Worm (Caenorhabditis elegans) whole organism, late embryonic: ENCODE results near the gene C09G9.5.

Source experiments
- C08G9.2 ChIP-seq: sonication (generic microtip); optimal IDR thresholded peaks from 2 replicates; lab custom pipeline; 2016; ENCODE audit warnings: mild to moderate bottlenecking, missing genetic modification characterization, moderate library complexity, missing compliant biosample characterization
- C38D4.7 ChIP-seq: fragments of 200-800 bp; sonication (Bioruptor generic); optimal IDR thresholded peaks from 2 replicates; lab custom pipeline; 2018; ENCODE audit warnings: mild to moderate bottlenecking, missing genetic modification characterization, moderate library complexity, missing compliant biosample characterization
- F13H6.1 ChIP-seq: sonication (generic microtip); optimal IDR thresholded peaks from 2 replicates; lab custom pipeline; 2016; ENCODE audit warnings: missing genetic modification characterization, missing compliant biosample characterization
- T23F11.4 ChIP-seq: fragments of 200-800 bp; sonication (Bioruptor generic); optimal IDR thresholded peaks from 2 replicates; lab custom pipeline; 2018; ENCODE audit warnings: mild to moderate bottlenecking, missing genetic modification characterization, missing compliant biosample characterization
- ceh-18 ChIP-seq: sonication (generic microtip); optimal IDR thresholded peaks from 2 replicates; lab custom pipeline; 2016; ENCODE audit warnings: missing genetic modification characterization, missing compliant biosample characterization
- ceh-19 ChIP-seq: fragments of 200-800 bp; sonication (Bioruptor generic); optimal IDR thresholded peaks from 2 replicates; lab custom pipeline; 2018; ENCODE audit warnings: mild to moderate bottlenecking, missing genetic modification characterization, missing compliant biosample characterization
- ceh-22 ChIP-seq: sonication (generic microtip); optimal IDR thresholded peaks from 2 replicates; lab custom pipeline; 2017; ENCODE audit warnings: missing biosample characterization, missing genetic modification characterization
- ceh-31 ChIP-seq: sonication (generic microtip); optimal IDR thresholded peaks from 2 replicates; lab custom pipeline; 2016; ENCODE audit warnings: missing genetic modification characterization, missing compliant biosample characterization
- ceh-45 ChIP-seq: fragments of 200-800 bp; sonication (Bioruptor generic); IDR thresholded peaks from 2 replicates; pipeline ENCODE4 v1.3.6; 2022; ENCODE audit warnings: missing genetic modification reagents, missing genetic modification characterization, missing compliant biosample characterization
- ceh-48 ChIP-seq: sonication (generic microtip); optimal IDR thresholded peaks from 2 replicates; lab custom pipeline; 2016; ENCODE audit warnings: missing genetic modification characterization, inconsistent platforms, missing compliant biosample characterization
- ceh-6 ChIP-seq: fragments of 200-800 bp; sonication (Bioruptor generic); optimal IDR thresholded peaks from 2 replicates; lab custom pipeline; 2018; ENCODE audit warnings: mild to moderate bottlenecking, missing genetic modification characterization, missing compliant biosample characterization
- che-1 ChIP-seq: sonication (generic microtip); optimal IDR thresholded peaks from 2 replicates; lab custom pipeline; 2016; ENCODE audit warnings: mild to moderate bottlenecking, missing genetic modification characterization, missing compliant biosample characterization
- dve-1 ChIP-seq: sonication (generic microtip); optimal IDR thresholded peaks from 2 replicates; lab custom pipeline; 2017; ENCODE audit warnings: antibody characterized with exemption, mild to moderate bottlenecking, missing genetic modification characterization, missing compliant biosample characterization
- elt-2 ChIP-seq: sonication (generic microtip); optimal IDR thresholded peaks from 2 replicates; lab custom pipeline; 2016; ENCODE audit warnings: missing genetic modification reagents, missing genetic modification characterization, missing compliant biosample characterization
- elt-4 ChIP-seq: sonication (generic microtip); optimal IDR thresholded peaks from 2 replicates; lab custom pipeline; 2016; ENCODE audit warnings: missing genetic modification characterization, missing compliant biosample characterization
- ets-4 ChIP-seq: sonication (generic microtip); optimal IDR thresholded peaks from 2 replicates; lab custom pipeline; 2016; ENCODE audit warnings: missing genetic modification characterization, missing compliant biosample characterization
- eyg-1 ChIP-seq: sonication (generic microtip); optimal IDR thresholded peaks from 2 replicates; lab custom pipeline; 2016; ENCODE audit warnings: missing genotype, missing genetic modification characterization, missing compliant biosample characterization
- gmeb-2 ChIP-seq: sonication (generic microtip); optimal IDR thresholded peaks from 2 replicates; lab custom pipeline; 2016; ENCODE audit warnings: missing genetic modification characterization, inconsistent platforms, missing compliant biosample characterization
- hlh-13 ChIP-seq: fragments of 200-800 bp; sonication (Bioruptor generic); optimal IDR thresholded peaks from 2 replicates; lab custom pipeline; 2018; ENCODE audit warnings: mild to moderate bottlenecking, missing genetic modification characterization, missing compliant biosample characterization
- hlh-8 ChIP-seq: sonication (generic microtip); optimal IDR thresholded peaks from 2 replicates; lab custom pipeline; 2016; ENCODE audit warnings: missing genotype, missing genetic modification characterization, missing compliant biosample characterization
- mec-3 ChIP-seq: sonication (generic microtip); optimal IDR thresholded peaks from 2 replicates; lab custom pipeline; 2016; ENCODE audit warnings: borderline replicate concordance, missing genetic modification characterization, missing compliant biosample characterization
- nhr-11 ChIP-seq: fragments of 150-350 bp; optimal IDR thresholded peaks from 2 replicates; lab custom pipeline; 2014; ENCODE audit warnings: missing biosample characterization, missing genetic modification characterization
- nhr-232 ChIP-seq: sonication (generic microtip); optimal IDR thresholded peaks from 2 replicates; lab custom pipeline; 2016; ENCODE audit warnings: missing genetic modification characterization, missing compliant biosample characterization
- npax-4 ChIP-seq: sonication (generic microtip); optimal IDR thresholded peaks from 2 replicates; lab custom pipeline; 2016; ENCODE audit warnings: missing genetic modification characterization, missing compliant biosample characterization
- pat-9 ChIP-seq: fragments of 200-800 bp; sonication (Bioruptor generic); optimal IDR thresholded peaks from 2 replicates; lab custom pipeline; 2018; ENCODE audit warnings: mild to moderate bottlenecking, missing genetic modification characterization, moderate library complexity, missing compliant biosample characterization
- pax-1 ChIP-seq: fragments of 150-350 bp; optimal IDR thresholded peaks from 2 replicates; lab custom pipeline; 2014; ENCODE audit warnings: missing biosample characterization, missing genetic modification characterization
- rnt-1 ChIP-seq: sonication (generic microtip); optimal IDR thresholded peaks from 2 replicates; lab custom pipeline; 2016; ENCODE audit warnings: missing genetic modification characterization, missing compliant biosample characterization
- sox-4 ChIP-seq: sonication (generic microtip); optimal IDR thresholded peaks from 2 replicates; lab custom pipeline; 2017; ENCODE audit warnings: mild to moderate bottlenecking, missing genetic modification characterization, inconsistent platforms, missing compliant biosample characterization
- tbx-7 ChIP-seq: sonication (generic microtip); optimal IDR thresholded peaks from 2 replicates; lab custom pipeline; 2016; ENCODE audit warnings: missing genotype, missing genetic modification characterization, missing compliant biosample characterization
- unc-3 ChIP-seq, 2 experiments: fragments of 200-800 bp in 1 of 2; sonication (Bioruptor generic) in 1 of 2; sonication (generic microtip) in 1 of 2; conservative IDR thresholded peaks in 1 of 2; optimal IDR thresholded peaks in 1 of 2; 2 replicates each; pipeline versions ENCODE4 v1.3.6 to Lab custom; 2016 to 2022; ENCODE audit warnings: missing compliant biosample characterization in 2 of 2, missing genetic modification characterization in 2 of 2, missing genetic modification reagents in 1 of 2
- unc-55 ChIP-seq: sonication (generic microtip); optimal IDR thresholded peaks from 2 replicates; lab custom pipeline; 2017; ENCODE audit warnings: missing biosample characterization, missing genetic modification reagents, missing genetic modification characterization
- unc-86 ChIP-seq: sonication (generic microtip); optimal IDR thresholded peaks from 2 replicates; lab custom pipeline; 2016; ENCODE audit warnings: missing genetic modification characterization, missing compliant biosample characterization
- zip-5 ChIP-seq: sonication (generic microtip); optimal IDR thresholded peaks from 2 replicates; lab custom pipeline; 2016; ENCODE audit warnings: missing genetic modification characterization, missing compliant biosample characterization
- ztf-16 ChIP-seq: sonication (generic microtip); optimal IDR thresholded peaks from 2 replicates; lab custom pipeline; 2017; ENCODE audit warnings: missing genetic modification characterization, missing compliant biosample characterization

C09G9.5 gene

ce11 chrIV:8901346-8901745, 15.0 kb downstream of the C09G9.5 start, which contains the start of gene C27B7.5:
Gene C27B7.5, plus strand, starts transcription at chrIV:8901646.
- TF ChIP-seq mec-3 (tag; lab: Kevin White, UChicago) (no peak), ceh-31 (tag; lab: Kevin White, UChicago) (no peak), pat-9 (tag; lab: Kevin White, UChicago) (no peak), C38D4.7 (no peak)

- TF ChIP-seq dve-1 (tag; lab: Kevin White, UChicago) (no peak), unc-55 (peak; percentile 69), ceh-19 (GFP tag; lab: Kevin White, UChicago) (no peak), nhr-11 (tag; lab: Kevin White, UChicago) (no peak), ceh-6 (GFP tag; lab: Kevin White, UChicago) (no peak)
Measured at ce11 chrIV:8906164-8906563, 19.8 kb downstream of the C09G9.5 start, which contains the start of gene C27B7.6. Gene C27B7.6, minus strand, starts transcription at chrIV:8906345.

- TF ChIP-seq ets-4 (tag; lab: Kevin White, UChicago) (no peak), npax-4 (tag; lab: Kevin White, UChicago) (no peak), ceh-48 (tag; lab: Kevin White, UChicago) (no peak), unc-86 (no peak), nhr-232 (tag; lab: Kevin White, UChicago) (no peak), sox-4 (tag; lab: Kevin White, UChicago) (no peak), zip-5 (tag; lab: Kevin White, UChicago) (no peak), T23F11.4 (GFP tag; lab: Kevin White, UChicago) (no peak), gmeb-2 (no peak), ceh-31 (tag; lab: Kevin White, UChicago) (no peak), ztf-16 (tag; lab: Kevin White, UChicago) (no peak), tbx-7 (tag; lab: Kevin White, UChicago) (no peak), che-1 (no peak), elt-4 (tag; lab: Kevin White, UChicago) (no peak), rnt-1 (tag; lab: Kevin White, UChicago) (no peak), ceh-18 (tag; lab: Kevin White, UChicago) (no peak), ceh-22 (no peak)
Measured at ce11 chrIV:8906743-8907142, 20.4 kb downstream of the C09G9.5 start, which contains the start of gene C27B7.7. Gene C27B7.7, plus strand, starts transcription at chrIV:8907043.

- no peak for TF ChIP-seq eyg-1 (tag; lab: Kevin White, UChicago)
- TF ChIP-seq ceh-45 (GFP tag; lab: Robert Waterston, UW), result no peak
- no peak for TF ChIP-seq rnt-1 (tag; lab: Kevin White, UChicago)
- TF ChIP-seq ztf-16 (tag; lab: Kevin White, UChicago), result no peak
- no peak for TF ChIP-seq unc-3 (GFP tag; conservative IDR thresholded peaks at IDR 0.05; lab: Robert Waterston, UW)
- no peak for TF ChIP-seq unc-3 (tag; optimal IDR thresholded peaks at IDR 0.05; lab: Kevin White, UChicago)
- TF ChIP-seq F13H6.1 (tag; lab: Kevin White, UChicago), result no peak
- no peak for TF ChIP-seq unc-86
- TF ChIP-seq pax-1 (tag; lab: Kevin White, UChicago), result no peak
- TF ChIP-seq hlh-13 (GFP tag; lab: Kevin White, UChicago), result no peak
- no peak for TF ChIP-seq C08G9.2 (tag; lab: Kevin White, UChicago)
- no peak for TF ChIP-seq ceh-22
- TF ChIP-seq hlh-8 (tag; lab: Kevin White, UChicago), result no peak
- no peak for TF ChIP-seq elt-2 (tag; lab: Kevin White, UChicago)
Measured at ce11 chrIV:8914187-8914586, 27.9 kb downstream of the C09G9.5 start.

ce11 chrIV:8916010-8916409, 29.7 kb downstream of the C09G9.5 start, which contains the start of gene C27B7.9:
Gene C27B7.9, minus strand, starts transcription at chrIV:8916110.
- no peak for TF ChIP-seq hlh-8 (tag; lab: Kevin White, UChicago)
- TF ChIP-seq unc-55, result no peak
- TF ChIP-seq, all 69 proteins: peak for 0
